Fruit fly (Drosophila melanogaster) whole organism, pupa: ENCODE data around the gene Prosalpha6.

Source experiments
- CG10348 ChIP-seq: fragments of 200-800 bp; sonication (Bioruptor generic); IDR thresholded peaks from 2 replicates; pipeline ENCODE4 v1.3.6; 2022; ENCODE audit warnings: missing biosample characterization, missing genetic modification characterization
- Pif1B ChIP-seq: fragments of 200-800 bp; sonication (Bioruptor generic); optimal IDR thresholded peaks from 3 replicates; lab custom pipeline; 2016; ENCODE audit warnings: missing biosample characterization, missing genetic modification characterization

DNA sequence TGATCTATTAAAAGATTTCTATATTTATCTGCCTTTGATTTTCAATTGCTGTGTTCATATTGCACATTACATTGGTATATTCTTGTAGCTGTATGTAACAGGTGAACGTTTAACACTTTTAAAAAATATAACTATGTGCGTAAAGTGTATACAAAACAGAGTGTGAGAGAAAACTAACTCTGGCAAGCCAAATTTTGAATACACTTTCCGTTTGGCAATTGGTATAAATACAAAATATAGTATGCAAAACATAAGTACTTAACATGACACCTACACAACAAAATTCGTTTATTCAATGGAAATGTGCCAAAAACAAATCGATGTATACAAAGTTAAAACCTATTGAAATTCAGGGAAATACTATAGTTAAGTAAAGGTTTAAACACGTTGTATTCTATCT lies 11.7 kb downstream of the Prosalpha6 start:
- TF ChIP-seq Pif1B (GFP tag; lab: Kevin White, UChicago) (no peak), CG10348 (GFP tag; lab: Robert Waterston, UW) (no peak)
